Worm (Caenorhabditis elegans) whole organism, L4 larva: ENCODE data around the gene C18H9.5.

Experiments
- F10B5.3 ChIP-seq: sonication (generic microtip); optimal IDR thresholded peaks from 2 replicates; lab custom pipeline; 2016; ENCODE audit warnings: mild to moderate bottlenecking, missing genetic modification characterization, missing compliant biosample characterization
- R02D3.7 ChIP-seq: fragments of 150-350 bp; sonication (generic microtip); optimal IDR thresholded peaks from 3 replicates; lab custom pipeline; 2014; ENCODE audit warnings: missing biosample characterization, missing genetic modification characterization
- T26A8.4 ChIP-seq: fragments of 200-800 bp; sonication (Bioruptor generic); IDR thresholded peaks from 2 replicates; pipeline ENCODE4 v1.3.6; 2022; ENCODE audit warnings: missing genetic modification characterization, missing compliant biosample characterization
- Y5F2A.4 ChIP-seq: fragments of 200-800 bp; sonication (Bioruptor generic); optimal IDR thresholded peaks from 2 replicates; lab custom pipeline; 2018; ENCODE audit warnings: mild to moderate bottlenecking, missing genetic modification characterization, missing compliant biosample characterization
- aha-1 ChIP-seq: fragments of 150-350 bp; peaks from one replicate; lab custom pipeline; 2014; ENCODE audit warnings: missing biosample characterization, missing genetic modification characterization
- ama-1 ChIP-seq: fragments of 150-350 bp; optimal IDR thresholded peaks from 2 replicates; lab custom pipeline; 2014; ENCODE audit warnings: inconsistent platforms, mixed read lengths
- attf-4 ChIP-seq: sonication (generic microtip); optimal IDR thresholded peaks from 3 replicates; lab custom pipeline; 2017; ENCODE audit warnings: missing biosample characterization, missing genetic modification characterization
- ceh-20 ChIP-seq: fragments of 200-800 bp; sonication (Bioruptor generic); IDR thresholded peaks from 2 replicates; pipeline ENCODE4 v1.3.6; 2022; ENCODE audit warnings: missing genetic modification reagents, missing genetic modification characterization, missing compliant biosample characterization
- ceh-32 ChIP-seq: sonication (generic microtip); optimal IDR thresholded peaks from 2 replicates; lab custom pipeline; 2016; ENCODE audit warnings: mild to moderate bottlenecking, missing genetic modification characterization, missing compliant biosample characterization; ENCODE audit not compliant: poor library complexity
- ceh-82 ChIP-seq: sonication (generic microtip); optimal IDR thresholded peaks from 2 replicates; lab custom pipeline; 2017; ENCODE audit warnings: missing biosample characterization, missing genetic modification characterization
- ces-1 ChIP-seq: fragments of 150-350 bp; sonication (generic microtip); optimal IDR thresholded peaks from 4 replicates; lab custom pipeline; 2014; ENCODE audit warnings: missing biosample characterization, missing genetic modification reagents, missing genetic modification characterization
- cey-2 ChIP-seq: sonication (generic microtip); optimal IDR thresholded peaks from 3 replicates; lab custom pipeline; 2017; ENCODE audit warnings: missing genetic modification characterization, mild to moderate bottlenecking, missing compliant biosample characterization, antibody characterized with exemption, borderline replicate concordance; ENCODE audit not compliant: insufficient read depth
- daf-12 ChIP-seq: fragments of 150-350 bp; optimal IDR thresholded peaks from 2 replicates; lab custom pipeline; 2014; ENCODE audit warnings: missing biosample characterization, missing genetic modification reagents, missing genetic modification characterization
- daf-16 ChIP-seq, 3 experiments: sonication (generic microtip); optimal IDR thresholded peaks; 2 replicates each; lab custom pipeline; 2016 to 2017; ENCODE audit warnings: missing genetic modification characterization in 3 of 3, missing genetic modification reagents in 3 of 3, mild to moderate bottlenecking in 2 of 3, missing compliant biosample characterization in 2 of 3, missing biosample characterization in 1 of 3, moderate library complexity in 1 of 3
- dmd-6 ChIP-seq: fragments of 200-800 bp; sonication (Bioruptor generic); IDR thresholded peaks from 2 replicates; pipeline ENCODE4 v1.3.6; 2022; ENCODE audit warnings: missing genetic modification reagents, missing genetic modification characterization, missing compliant biosample characterization
- dmd-8 ChIP-seq: fragments of 200-800 bp; sonication (Bioruptor generic); IDR thresholded peaks from 2 replicates; pipeline ENCODE4 v1.3.6; 2022; ENCODE audit warnings: missing genetic modification characterization, missing compliant biosample characterization
- duxl-1 ChIP-seq: sonication (generic microtip); optimal IDR thresholded peaks from 2 replicates; lab custom pipeline; 2016; ENCODE audit warnings: mild to moderate bottlenecking, missing genetic modification characterization, moderate library complexity, missing compliant biosample characterization; ENCODE audit not compliant: poor library complexity
- egl-27 ChIP-seq: sonication (generic microtip); optimal IDR thresholded peaks from 3 replicates; lab custom pipeline; 2017; ENCODE audit warnings: missing biosample characterization, missing genetic modification reagents, missing genetic modification characterization
- egl-43 ChIP-seq: fragments of 200-800 bp; sonication (Bioruptor generic); IDR thresholded peaks from 2 replicates; pipeline ENCODE4 v1.3.6; 2022; ENCODE audit warnings: missing genetic modification reagents, missing genetic modification characterization, missing compliant biosample characterization
- fkh-10 ChIP-seq: fragments of 150-350 bp; optimal IDR thresholded peaks from 2 replicates; lab custom pipeline; 2014; ENCODE audit warnings: missing biosample characterization, missing genetic modification reagents, missing genetic modification characterization
- gei-8 ChIP-seq: fragments of 200-800 bp; sonication (Bioruptor generic); optimal IDR thresholded peaks from 2 replicates; lab custom pipeline; 2018; ENCODE audit warnings: mild to moderate bottlenecking, missing genetic modification characterization, missing compliant biosample characterization
- hif-1 ChIP-seq, 2 experiments: sonication (generic microtip); optimal IDR thresholded peaks; 2 replicates each; lab custom pipeline; 2016 to 2017; ENCODE audit warnings: missing compliant biosample characterization in 2 of 2, missing genetic modification characterization in 2 of 2, missing genetic modification reagents in 2 of 2, missing genotype in 2 of 2, mild to moderate bottlenecking in 1 of 2
- hlh-11 ChIP-seq: fragments of 200-800 bp; sonication (Bioruptor generic); optimal IDR thresholded peaks from 2 replicates; lab custom pipeline; 2018; ENCODE audit warnings: mild to moderate bottlenecking, missing genetic modification characterization, missing compliant biosample characterization
- jun-1 ChIP-seq: fragments of 150-350 bp; optimal IDR thresholded peaks from 2 replicates; lab custom pipeline; 2014; ENCODE audit warnings: missing biosample characterization, missing genetic modification reagents, missing genetic modification characterization
- lin-1 ChIP-seq: fragments of 200-800 bp; sonication (Bioruptor generic); IDR thresholded peaks from 2 replicates; pipeline ENCODE4 v1.3.6; 2022; ENCODE audit warnings: missing genetic modification reagents, missing genetic modification characterization, missing compliant biosample characterization
- lin-15B ChIP-seq: fragments of 150-350 bp; sonication (generic microtip); optimal IDR thresholded peaks from 3 replicates; lab custom pipeline; 2014; ENCODE audit warnings: missing biosample characterization, missing genetic modification characterization
- lin-29 ChIP-seq: fragments of 200-800 bp; sonication (Bioruptor generic); IDR thresholded peaks from 2 replicates; pipeline ENCODE4 v1.3.6; 2022; ENCODE audit warnings: missing genetic modification reagents, missing genetic modification characterization, missing compliant biosample characterization
- madf-5 ChIP-seq, 2 experiments: fragments of 200-800 bp; sonication (Bioruptor generic); IDR thresholded peaks; 2 replicates each; pipeline ENCODE4 v1.3.6; 2022; ENCODE audit warnings: missing compliant biosample characterization in 2 of 2, missing genetic modification characterization in 2 of 2
- mdl-1 ChIP-seq, 2 experiments: fragments of 150-350 bp in 1 of 2; sonication (generic microtip) in 1 of 2; optimal IDR thresholded peaks; 2 replicates each; lab custom pipeline; 2014 to 2017; ENCODE audit warnings: missing biosample characterization in 2 of 2, missing genetic modification characterization in 2 of 2
- mep-1 ChIP-seq: fragments of 150-350 bp; sonication (generic microtip); optimal IDR thresholded peaks from 3 replicates; lab custom pipeline; 2014; ENCODE audit warnings: missing biosample characterization, missing genetic modification characterization
- mxl-3 ChIP-seq: fragments of 200-800 bp; sonication (Bioruptor generic); optimal IDR thresholded peaks from 2 replicates; lab custom pipeline; 2018; ENCODE audit warnings: mild to moderate bottlenecking, missing genetic modification characterization, missing compliant biosample characterization
- nhr-10 ChIP-seq: fragments of 150-350 bp; optimal IDR thresholded peaks from 2 replicates; lab custom pipeline; 2014; ENCODE audit warnings: missing biosample characterization, missing genetic modification characterization
- nhr-102 ChIP-seq: sonication (generic microtip); optimal IDR thresholded peaks from 2 replicates; lab custom pipeline; 2016; ENCODE audit warnings: mild to moderate bottlenecking, missing genetic modification characterization, moderate library complexity, missing compliant biosample characterization
- nhr-11 ChIP-seq: fragments of 150-350 bp; optimal IDR thresholded peaks from 2 replicates; lab custom pipeline; 2014; ENCODE audit warnings: missing biosample characterization, missing genetic modification characterization
- nhr-28 ChIP-seq: fragments of 150-350 bp; optimal IDR thresholded peaks from 2 replicates; lab custom pipeline; 2014; ENCODE audit warnings: missing biosample characterization, missing genetic modification characterization
- nhr-41 ChIP-seq: fragments of 200-800 bp; sonication (Bioruptor generic); IDR thresholded peaks from 2 replicates; pipeline ENCODE4 v1.3.6; 2022; ENCODE audit warnings: missing genetic modification reagents, missing genetic modification characterization, missing compliant biosample characterization
- nhr-48 ChIP-seq: sonication (generic microtip); optimal IDR thresholded peaks from 2 replicates; lab custom pipeline; 2016; ENCODE audit warnings: mild to moderate bottlenecking, missing genetic modification characterization, missing compliant biosample characterization
- nhr-6 ChIP-seq: fragments of 150-350 bp; optimal IDR thresholded peaks from 2 replicates; lab custom pipeline; 2014; ENCODE audit warnings: missing biosample characterization, missing genetic modification characterization
- nhr-76 ChIP-seq: fragments of 150-350 bp; optimal IDR thresholded peaks from 2 replicates; lab custom pipeline; 2014; ENCODE audit warnings: missing biosample characterization, missing genetic modification characterization
- pha-4 ChIP-seq, 2 experiments: fragments of 150-350 bp in 1 of 2; fragments of 200-800 bp in 1 of 2; sonication (Bioruptor generic) in 1 of 2; IDR thresholded peaks in 1 of 2; optimal IDR thresholded peaks in 1 of 2; 2 replicates each; pipeline versions ENCODE4 v1.3.6 to Lab custom; 2014 to 2022; ENCODE audit warnings: missing genetic modification characterization in 2 of 2, missing genetic modification reagents in 2 of 2, missing biosample characterization in 1 of 2, missing compliant biosample characterization in 1 of 2
- saeg-2 ChIP-seq: fragments of 200-800 bp; sonication (Bioruptor generic); IDR thresholded peaks from 2 replicates; pipeline ENCODE4 v1.3.6; 2022; ENCODE audit warnings: missing genetic modification reagents, missing genetic modification characterization, missing compliant biosample characterization
- sdz-12 ChIP-seq: fragments of 200-800 bp; sonication (Bioruptor generic); optimal IDR thresholded peaks from 2 replicates; lab custom pipeline; 2018; ENCODE audit warnings: mild to moderate bottlenecking, missing genetic modification characterization, missing compliant biosample characterization
- set-16 ChIP-seq: fragments of 200-800 bp; sonication (Bioruptor generic); IDR thresholded peaks from 2 replicates; pipeline ENCODE4 v1.3.6; 2022; ENCODE audit warnings: missing genetic modification reagents, missing genetic modification characterization, missing compliant biosample characterization
- skn-1 ChIP-seq: fragments of 150-350 bp; optimal IDR thresholded peaks from 2 replicates; lab custom pipeline; 2014; ENCODE audit warnings: missing biosample characterization, missing genetic modification characterization
- snpc-4 ChIP-seq: fragments of 150-350 bp; optimal IDR thresholded peaks from 2 replicates; lab custom pipeline; 2014; ENCODE audit warnings: missing biosample characterization, missing genetic modification characterization
- spr-1 ChIP-seq: sonication (generic microtip); optimal IDR thresholded peaks from 2 replicates; lab custom pipeline; 2016; ENCODE audit warnings: mild to moderate bottlenecking, missing genetic modification characterization, missing compliant biosample characterization
- unc-130 ChIP-seq: sonication (generic microtip); optimal IDR thresholded peaks from 2 replicates; lab custom pipeline; 2016; ENCODE audit warnings: missing genetic modification reagents, missing genetic modification characterization, missing compliant biosample characterization
- unc-39 ChIP-seq: sonication (generic microtip); optimal IDR thresholded peaks from 2 replicates; lab custom pipeline; 2017; ENCODE audit warnings: missing biosample characterization, missing genetic modification characterization
- zag-1 ChIP-seq: fragments of 150-350 bp; optimal IDR thresholded peaks from 2 replicates; lab custom pipeline; 2014; ENCODE audit warnings: missing biosample characterization, missing genetic modification characterization
- zfp-2 ChIP-seq: sonication (generic microtip); optimal IDR thresholded peaks from 2 replicates; lab custom pipeline; 2016; ENCODE audit warnings: mild to moderate bottlenecking, missing genetic modification characterization, missing compliant biosample characterization
- ztf-11 ChIP-seq: fragments of 150-350 bp; optimal IDR thresholded peaks from 2 replicates; lab custom pipeline; 2014; ENCODE audit warnings: missing biosample characterization, missing genetic modification characterization
- ztf-7 ChIP-seq: fragments of 150-350 bp; optimal IDR thresholded peaks from 2 replicates; lab custom pipeline; 2014; ENCODE audit warnings: missing biosample characterization, missing genetic modification characterization

C18H9.5 gene

DNA sequence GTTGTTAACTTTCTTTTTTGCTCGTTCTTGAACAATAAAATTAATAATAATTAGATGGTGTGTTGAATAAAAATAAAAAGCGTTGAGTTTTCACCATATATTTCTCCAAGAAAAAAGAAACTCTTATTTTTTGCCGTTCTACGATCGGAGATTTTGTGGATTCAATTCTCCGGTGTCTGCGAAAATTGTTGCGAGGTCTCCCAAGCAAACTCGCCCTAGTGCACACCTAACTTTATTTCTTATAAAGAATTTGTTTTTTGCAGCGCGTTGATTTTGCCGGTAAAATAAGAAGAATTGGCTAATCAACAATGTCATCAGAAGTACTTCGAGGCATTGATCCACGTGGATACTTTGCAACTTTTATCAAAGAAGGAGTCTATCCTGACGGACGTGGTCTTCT is 46.1 kb upstream of the C18H9.5 start, which contains the start of gene exos-8:
Gene exos-8, plus strand, starts transcription at position 264 of the 400 bp plus-strand sequence.
- TF ChIP-seq egl-43 (GFP tag; lab: Robert Waterston, UW) = no peak
- no peak for TF ChIP-seq nhr-48 (tag; lab: Kevin White, UChicago)
- TF ChIP-seq zfp-2 (tag; lab: Kevin White, UChicago) = no peak
- no peak for TF ChIP-seq egl-27 (tag; lab: Kevin White, UChicago)
- TF ChIP-seq ceh-20 (GFP tag; lab: Robert Waterston, UW) = no peak
- TF ChIP-seq fkh-10 (GFP tag; lab: Kevin White, UChicago) = no peak
- TF ChIP-seq F10B5.3 (tag; lab: Kevin White, UChicago) = no peak
- no peak for TF ChIP-seq set-16 (GFP tag; lab: Robert Waterston, UW)
- TF ChIP-seq gei-8 (GFP tag; lab: Kevin White, UChicago) = no peak
- TF ChIP-seq nhr-11 (tag; lab: Kevin White, UChicago) = no peak
- peak; percentile 21 for TF ChIP-seq hlh-11
- no peak for TF ChIP-seq nhr-6 (tag; lab: Kevin White, UChicago)
- TF ChIP-seq T26A8.4 = no peak
- TF ChIP-seq lin-15B (tag; lab: Kevin White, UChicago) = no peak
- no peak for TF ChIP-seq saeg-2
- TF ChIP-seq nhr-41 (GFP tag; lab: Robert Waterston, UW) = no peak
- TF ChIP-seq R02D3.7 (tag; lab: Kevin White, UChicago) = no peak
- no peak for TF ChIP-seq ztf-7 (tag; lab: Kevin White, UChicago)
- TF ChIP-seq skn-1 (tag; lab: Kevin White, UChicago) = no peak
- TF ChIP-seq nhr-10 (tag; lab: Kevin White, UChicago) = no peak
- TF ChIP-seq unc-130 = peak; percentile 95
- TF ChIP-seq zag-1 (tag; lab: Kevin White, UChicago) = no peak
- TF ChIP-seq lin-1 (GFP tag; lab: Robert Waterston, UW) = no peak
- TF ChIP-seq mxl-3 (GFP tag; lab: Kevin White, UChicago) = peak; percentile 59
- TF ChIP-seq dmd-8 (GFP tag; lab: Robert Waterston, UW) = no peak
- no peak for TF ChIP-seq daf-12 (tag; lab: Kevin White, UChicago)
- no peak; the same call in 1 of the 2 replicates for TF ChIP-seq dmd-6 (GFP tag; lab: Robert Waterston, UW)
- no peak for TF ChIP-seq ama-1 (lab: Kevin White, UChicago)
- no peak for TF ChIP-seq spr-1 (tag; lab: Kevin White, UChicago)
- TF ChIP-seq hif-1 (tag; optimal IDR thresholded peaks at IDR 0.05; lab: Kevin White, UChicago) = peak in 1 of 2 experiments; percentile 78
- no peak for TF ChIP-seq mdl-1 (tag; optimal IDR thresholded peaks at IDR 0.05; lab: Kevin White, UChicago)
- no peak for TF ChIP-seq snpc-4 (tag; lab: Kevin White, UChicago)
- no peak for TF ChIP-seq ces-1 (GFP tag; lab: Kevin White, UChicago)
- no peak for TF ChIP-seq nhr-76 (tag; lab: Kevin White, UChicago)
- TF ChIP-seq daf-16 (GFP tag; optimal IDR thresholded peaks at IDR 0.05; lab: Kevin White, UChicago) = no peak
- TF ChIP-seq daf-16 (tag; optimal IDR thresholded peaks at IDR 0.05; lab: Kevin White, UChicago) = no peak
- TF ChIP-seq nhr-102 (tag; lab: Kevin White, UChicago) = no peak
- TF ChIP-seq mep-1 = no peak
- no peak for TF ChIP-seq madf-5 (GFP tag; IDR thresholded peaks at IDR 0.05; lab: Robert Waterston, UW)
- TF ChIP-seq pha-4 (GFP tag; IDR thresholded peaks at IDR 0.05; lab: Robert Waterston, UW) = no peak
- TF ChIP-seq pha-4 (tag; optimal IDR thresholded peaks at IDR 0.05; lab: Kevin White, UChicago) = no peak
- TF ChIP-seq jun-1 (tag; lab: Kevin White, UChicago) = no peak
- TF ChIP-seq aha-1 (tag; lab: Kevin White, UChicago) = no peak
- no peak for TF ChIP-seq duxl-1
- TF ChIP-seq nhr-28 = peak; percentile 66
- TF ChIP-seq Y5F2A.4 (GFP tag; lab: Kevin White, UChicago) = no peak
- TF ChIP-seq sdz-12 (GFP tag; lab: Kevin White, UChicago) = no peak
- TF ChIP-seq attf-4 (tag; lab: Kevin White, UChicago) = no peak
- TF ChIP-seq ceh-82 (tag; lab: Kevin White, UChicago) = no peak
- no peak for TF ChIP-seq unc-39
- no peak for TF ChIP-seq lin-29 (GFP tag; lab: Robert Waterston, UW)
- no peak for TF ChIP-seq ceh-32 (tag; lab: Kevin White, UChicago)
- TF ChIP-seq cey-2 (tag; lab: Kevin White, UChicago) = no peak
- TF ChIP-seq ztf-11 (tag; lab: Kevin White, UChicago) = no peak
